Fruit fly (Drosophila melanogaster): ENCODE measurements around the gene CG5217.

- no peak for TF ChIP-seq CG8301 (tag; optimal IDR thresholded peaks at IDR 0.05)
- TF ChIP-seq CG14655 (GFP tag; optimal IDR thresholded peaks at IDR 0.05): no peak
- no peak for TF ChIP-seq Ets98B (GFP tag; IDR thresholded peaks at IDR 0.05)
- TF ChIP-seq Pif1A (GFP tag; optimal IDR thresholded peaks at IDR 0.05): peak; percentile 63
- TF ChIP-seq rn (GFP tag; IDR thresholded peaks at IDR 0.05): no peak
- no peak for TF ChIP-seq CG13204 (GFP tag; optimal IDR thresholded peaks at IDR 0.05)
- TF ChIP-seq fd96Ca (GFP tag; IDR thresholded peaks at IDR 0.05): no peak
- TF ChIP-seq CG9948 (tag; optimal IDR thresholded peaks at IDR 0.05): peak; percentile 74
- TF ChIP-seq gl (tag; optimal IDR thresholded peaks at IDR 0.05): peak; percentile 71
- no peak for TF ChIP-seq CG10348 (GFP tag; IDR thresholded peaks at IDR 0.05)
- TF ChIP-seq CG12605 (GFP tag; IDR thresholded peaks at IDR 0.05): no peak
These were observed 34.3 kb upstream of the CG5217 start for dm6 chr3R:19282240-19282639.

Data from whole organism, pupa.